Worm (Caenorhabditis elegans): ENCODE data around the gene C13A2.6.

The C13A2.6 gene

ce11 chrV:7234726-7235125 lies 34.8 kb upstream of the C13A2.6 start, which contains the start of gene C05C8.5:
TSS of gene C05C8.5 (minus strand) at chrV:7234826.
- TF ChIP-seq hlh-15 (tag; optimal IDR thresholded peaks at IDR 0.05) (no peak), ceh-6 (GFP tag; optimal IDR thresholded peaks at IDR 0.05) (no peak), ceh-18 (tag; optimal IDR thresholded peaks at IDR 0.05) (no peak), pqm-1 (tag; optimal IDR thresholded peaks at IDR 0.05) (no peak), nfya-1 (tag; optimal IDR thresholded peaks at IDR 0.05) (no peak), ceh-34 (tag; optimal IDR thresholded peaks at IDR 0.05) (no peak), ttx-3 (tag; optimal IDR thresholded peaks at IDR 0.05) (no peak), zip-5 (tag; optimal IDR thresholded peaks at IDR 0.05) (no peak), elt-4 (tag; optimal IDR thresholded peaks at IDR 0.05) (no peak), che-1 (tag; optimal IDR thresholded peaks at IDR 0.05) (no peak), pax-1 (tag; optimal IDR thresholded peaks at IDR 0.05) (no peak), elt-2 (tag; optimal IDR thresholded peaks at IDR 0.05) (no peak), ceh-19 (GFP tag; optimal IDR thresholded peaks at IDR 0.05) (no peak), ceh-2 (tag; optimal IDR thresholded peaks at IDR 0.05) (no peak), Y22D7AL.16 (tag; optimal IDR thresholded peaks at IDR 0.05) (no peak)

DNA sequence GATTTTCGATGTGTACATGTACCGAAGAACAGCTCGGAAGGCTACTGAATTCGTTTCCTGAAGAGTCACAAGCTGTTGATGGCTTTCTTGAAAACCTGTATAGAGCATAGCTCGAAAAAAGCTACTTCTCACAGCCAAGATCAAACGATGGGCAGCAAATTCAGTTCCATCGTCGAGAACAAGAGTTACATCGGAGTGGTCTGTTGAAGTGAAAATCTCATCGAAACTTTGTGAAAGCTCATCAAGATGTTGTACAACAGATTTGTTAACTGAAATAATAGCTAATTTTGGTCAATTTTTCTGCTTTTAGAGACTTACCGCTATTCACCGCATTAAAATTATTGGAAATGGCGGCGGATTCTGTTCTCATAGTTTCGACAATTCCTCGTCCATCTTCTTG lies 32.8 kb upstream of the C13A2.6 start:
- TF ChIP-seq ceh-18 (tag; optimal IDR thresholded peaks at IDR 0.05) (no peak), dve-1 (tag; optimal IDR thresholded peaks at IDR 0.05) (no peak), unc-42 (tag; optimal IDR thresholded peaks at IDR 0.05) (no peak), ceh-45 (GFP tag; IDR thresholded peaks at IDR 0.05) (no peak), nhr-232 (tag; optimal IDR thresholded peaks at IDR 0.05) (no peak), fkh-6 (tag; optimal IDR thresholded peaks at IDR 0.05) (no peak), ref-2 (tag; optimal IDR thresholded peaks at IDR 0.05) (no peak), pros-1 (tag; optimal IDR thresholded peaks at IDR 0.05) (no peak), sox-4 (tag; optimal IDR thresholded peaks at IDR 0.05) (no peak), sox-2 (GFP tag; IDR thresholded peaks at IDR 0.05) (no peak), F13H6.1 (tag; optimal IDR thresholded peaks at IDR 0.05) (no peak)

DNA sequence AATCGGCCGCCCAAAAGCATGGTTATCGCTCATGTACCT lies 32.6 kb upstream of the C13A2.6 start, which contains the start of gene hpo-9:
TSS of gene hpo-9 (minus strand) at position 37 of the 39 bp plus-strand sequence.
- TF ChIP-seq pat-9 (tag; optimal IDR thresholded peaks at IDR 0.05): no peak
- no peak for TF ChIP-seq pax-1 (tag; optimal IDR thresholded peaks at IDR 0.05)
- no peak for TF ChIP-seq C38D4.7 (GFP tag; optimal IDR thresholded peaks at IDR 0.05)
- TF ChIP-seq ceh-14 (tag; optimal IDR thresholded peaks at IDR 0.05): no peak
- TF ChIP-seq dve-1 (tag; optimal IDR thresholded peaks at IDR 0.05): no peak
- no peak for TF ChIP-seq elt-4 (tag; optimal IDR thresholded peaks at IDR 0.05)
- no peak for TF ChIP-seq elt-2 (tag; optimal IDR thresholded peaks at IDR 0.05)
- no peak for TF ChIP-seq ahr-1 (tag; optimal IDR thresholded peaks at IDR 0.05)
- TF ChIP-seq unc-55 (GFP tag; optimal IDR thresholded peaks at IDR 0.05): no peak
- TF ChIP-seq lim-6 (tag; optimal IDR thresholded peaks at IDR 0.05): no peak
- no peak for TF ChIP-seq nhr-232 (tag; optimal IDR thresholded peaks at IDR 0.05)
- no peak for TF ChIP-seq nhr-11 (tag; optimal IDR thresholded peaks at IDR 0.05)
- no peak for TF ChIP-seq ztf-16 (tag; optimal IDR thresholded peaks at IDR 0.05)
- TF ChIP-seq fax-1 (tag; optimal IDR thresholded peaks at IDR 0.05): no peak
- TF ChIP-seq ttx-3 (tag; optimal IDR thresholded peaks at IDR 0.05): no peak
- no peak for TF ChIP-seq unc-86 (tag; optimal IDR thresholded peaks at IDR 0.05)

ce11 chrV:7237133-7237532 lies 32.4 kb upstream of the C13A2.6 start, which contains the start of gene hyls-1:
TSS of gene hyls-1 (plus strand) at chrV:7237381.
- TF ChIP-seq hlh-6 (tag; optimal IDR thresholded peaks at IDR 0.05) (no peak), K02D7.2 (tag; optimal IDR thresholded peaks at IDR 0.05) (no peak), mec-3 (tag; optimal IDR thresholded peaks at IDR 0.05; ENCODE audit: borderline replicate concordance) (no peak), eyg-1 (tag; optimal IDR thresholded peaks at IDR 0.05) (no peak), ceh-2 (tag; optimal IDR thresholded peaks at IDR 0.05) (no peak), ref-2 (tag; optimal IDR thresholded peaks at IDR 0.05) (no peak), lin-11 (tag; optimal IDR thresholded peaks at IDR 0.05) (no peak), pat-9 (tag; optimal IDR thresholded peaks at IDR 0.05) (no peak), ceh-14 (tag; optimal IDR thresholded peaks at IDR 0.05) (peak; percentile 25), pag-3 (tag; optimal IDR thresholded peaks at IDR 0.05; ENCODE audit: borderline replicate concordance) (no peak), ceh-48 (tag; optimal IDR thresholded peaks at IDR 0.05) (no peak), hlh-30 (tag; optimal IDR thresholded peaks at IDR 0.05; ENCODE audit: insufficient read depth) (no peak), sox-2 (GFP tag; IDR thresholded peaks at IDR 0.05) (no peak), nhr-11 (tag; optimal IDR thresholded peaks at IDR 0.05) (no peak), pha-4 (tag; optimal IDR thresholded peaks at IDR 0.05) (no peak), lim-6 (tag; optimal IDR thresholded peaks at IDR 0.05) (no peak), sox-4 (tag; optimal IDR thresholded peaks at IDR 0.05) (no peak), ztf-16 (tag; optimal IDR thresholded peaks at IDR 0.05) (peak; percentile 7), hlh-15 (tag; optimal IDR thresholded peaks at IDR 0.05) (no peak), pros-1 (tag; optimal IDR thresholded peaks at IDR 0.05) (no peak), tbx-7 (tag; optimal IDR thresholded peaks at IDR 0.05) (no peak), ama-1 (optimal IDR thresholded peaks at IDR 0.05) (no peak), fkh-6 (tag; optimal IDR thresholded peaks at IDR 0.05) (no peak), ceh-22 (tag; optimal IDR thresholded peaks at IDR 0.05) (no peak), dmd-4 (tag; optimal IDR thresholded peaks at IDR 0.05; ENCODE audit: borderline replicate concordance) (no peak), Y22D7AL.16 (tag; optimal IDR thresholded peaks at IDR 0.05) (no peak), K09A11.1 (tag; optimal IDR thresholded peaks at IDR 0.05; ENCODE audit: insufficient read depth) (no peak)

Measured in whole organism, late embryonic.